Fruit fly (Drosophila melanogaster) whole organism, embryonic: ENCODE data around the gene CG31897.

ENCODE experiments used
- Atf6 ChIP-seq: fragments of 200-800 bp; sonication (Bioruptor generic); IDR thresholded peaks from 2 replicates; pipeline ENCODE4 v1.3.6; 2022; ENCODE audit warnings: missing biosample characterization, missing genetic modification characterization
- CG10979 ChIP-seq: fragments of 200-800 bp; sonication (Bioruptor generic); optimal IDR thresholded peaks from 2 replicates; lab custom pipeline; 2018; ENCODE audit warnings: missing biosample characterization, mild to moderate bottlenecking, missing genetic modification characterization, moderate library complexity
- CG11456 ChIP-seq: fragments of 200-800 bp; sonication (Bioruptor generic); IDR thresholded peaks from 3 replicates; pipeline ENCODE4 v1.3.6; 2022; ENCODE audit warnings: missing biosample characterization, missing genetic modification characterization
- CG12659 ChIP-seq: fragments of 200-800 bp; sonication (Bioruptor generic); optimal IDR thresholded peaks from 3 replicates; lab custom pipeline; 2017; ENCODE audit warnings: mild to moderate bottlenecking, missing biosample characterization, missing genetic modification reagents, missing genetic modification characterization
- CG12942 ChIP-seq: fragments of 200-800 bp; sonication (Bioruptor generic); optimal IDR thresholded peaks from 3 replicates; lab custom pipeline; 2016; ENCODE audit warnings: missing biosample characterization, missing genetic modification characterization
- CG17186 ChIP-seq: fragments of 200-800 bp; sonication (Bioruptor generic); optimal IDR thresholded peaks from 3 replicates; lab custom pipeline; 2017; ENCODE audit warnings: missing biosample characterization, missing genetic modification reagents, missing genetic modification characterization
- CG17912 ChIP-seq: fragments of 200-800 bp; sonication (Bioruptor generic); optimal IDR thresholded peaks from 2 replicates; lab custom pipeline; 2018; ENCODE audit warnings: missing biosample characterization, mild to moderate bottlenecking, missing genetic modification characterization
- CG2199 ChIP-seq: fragments of 200-800 bp; sonication (Bioruptor generic); IDR thresholded peaks from 3 replicates; pipeline ENCODE4 v1.3.6; 2022; ENCODE audit warnings: missing biosample characterization, missing genetic modification characterization
- CG2712 ChIP-seq: fragments of 200-800 bp; optimal IDR thresholded peaks from 3 replicates; lab custom pipeline; 2019; ENCODE audit warnings: missing biosample characterization, mild to moderate bottlenecking, missing genetic modification characterization, moderate library complexity
- CG3726 ChIP-seq: fragments of 200-800 bp; sonication (Bioruptor generic); IDR thresholded peaks from 3 replicates; pipeline ENCODE4, ENCODE4 v1.3.6; 2022; ENCODE audit warnings: missing biosample characterization, missing genetic modification characterization
- CG7745 ChIP-seq: fragments of 200-800 bp; sonication (Bioruptor generic); optimal IDR thresholded peaks from 2 replicates; lab custom pipeline; 2018; ENCODE audit warnings: missing biosample characterization, mild to moderate bottlenecking, missing genetic modification characterization, moderate library complexity
- Ets65A ChIP-seq: fragments of 200-800 bp; sonication (Bioruptor generic); peaks from one replicate; lab custom pipeline; 2016; ENCODE audit warnings: missing biosample characterization, missing genetic modification characterization
- Ets97D ChIP-seq: fragments of 200-800 bp; sonication (Bioruptor generic); optimal IDR thresholded peaks from 3 replicates; lab custom pipeline; 2016; ENCODE audit warnings: missing biosample characterization, missing genetic modification characterization
- Gug ChIP-seq: fragments of 200-800 bp; sonication (Bioruptor generic); IDR thresholded peaks from 4 replicates; pipeline ENCODE4 v1.3.6; 2022; ENCODE audit warnings: missing biosample characterization, missing genetic modification characterization
- HLH3B ChIP-seq: fragments of 200-800 bp; sonication (Bioruptor generic); IDR thresholded peaks from 2 replicates; pipeline ENCODE4 v1.3.6; 2022; ENCODE audit warnings: missing biosample characterization, missing genetic modification characterization
- MTF-1 ChIP-seq: fragments of 200-800 bp; sonication (Bioruptor generic); optimal IDR thresholded peaks from 2 replicates; lab custom pipeline; 2018; ENCODE audit warnings: missing biosample characterization, mild to moderate bottlenecking, missing genetic modification characterization, borderline replicate concordance
- Med ChIP-seq: fragments of 200-800 bp; sonication (Bioruptor generic); peaks from one replicate; lab custom pipeline; 2016; ENCODE audit warnings: missing biosample characterization, missing genetic modification characterization, mild to moderate bottlenecking, inconsistent platforms, moderate library complexity
- Rx ChIP-seq: fragments of 200-800 bp; sonication (Bioruptor generic); IDR thresholded peaks from 2 replicates; pipeline ENCODE4 v1.3.6; 2022; ENCODE audit warnings: missing biosample characterization, missing genetic modification characterization
- Tbp ChIP-seq: fragments of >200 bp; optimal IDR thresholded peaks from 2 replicates; lab custom pipeline; 2018; ENCODE audit warnings: missing biosample characterization, missing genetic modification characterization
- Trl ChIP-seq, 3 experiments: fragments of >200 bp in 2 of 3; fragments of 200-800 bp in 1 of 3; sonication (Bioruptor generic) in 1 of 3; optimal IDR thresholded peaks; 2 replicates in 1 of 3; 3 replicates in 2 of 3; lab custom pipeline; 2016 to 2017; ENCODE audit warnings: missing biosample characterization in 1 of 3, missing genetic modification characterization in 1 of 3
- ara ChIP-seq: fragments of 200-800 bp; sonication (Bioruptor generic); IDR thresholded peaks from 2 replicates; pipeline ENCODE4 v1.3.6; 2022; ENCODE audit warnings: missing biosample characterization, missing genetic modification characterization
- ato ChIP-seq: fragments of 200-800 bp; sonication (Bioruptor generic); IDR thresholded peaks from 2 replicates; pipeline ENCODE4 v1.3.6; 2022; ENCODE audit warnings: missing biosample characterization, missing genetic modification characterization; ENCODE audit not compliant: partially characterized antibody
- en ChIP-seq: fragments of 200-800 bp; sonication (Bioruptor generic); optimal IDR thresholded peaks from 2 replicates; lab custom pipeline; 2016; ENCODE audit warnings: missing biosample characterization, missing genetic modification characterization
- esg ChIP-seq: fragments of 200-800 bp; sonication (Bioruptor generic); conservative IDR thresholded peaks from 2 replicates; pipeline ENCODE4 v1.3.6; 2022; ENCODE audit warnings: missing biosample characterization, missing genetic modification characterization
- ewg ChIP-seq: fragments of 200-800 bp; sonication (Bioruptor generic); optimal IDR thresholded peaks from 3 replicates; lab custom pipeline; 2017; ENCODE audit warnings: mild to moderate bottlenecking, missing biosample characterization, missing genetic modification reagents, missing genetic modification characterization
- hbn ChIP-seq: fragments of 200-800 bp; sonication (Bioruptor generic); IDR thresholded peaks from 2 replicates; pipeline ENCODE4 v1.3.6; 2022; ENCODE audit warnings: missing biosample characterization, missing genetic modification characterization; ENCODE audit not compliant: partially characterized antibody
- pfk ChIP-seq: fragments of 200-800 bp; sonication (Bioruptor generic); optimal IDR thresholded peaks from 2 replicates; lab custom pipeline; 2018; ENCODE audit warnings: missing biosample characterization, mild to moderate bottlenecking, missing genetic modification characterization, moderate library complexity
- pros ChIP-seq: fragments of 200-800 bp; sonication (Bioruptor generic); optimal IDR thresholded peaks from 3 replicates; lab custom pipeline; 2019; ENCODE audit warnings: missing biosample characterization, mild to moderate bottlenecking, missing genetic modification characterization, moderate library complexity
- sens ChIP-seq: fragments of 200-800 bp; sonication (Bioruptor generic); peaks from one replicate; lab custom pipeline; 2016; ENCODE audit warnings: missing biosample characterization, missing genetic modification characterization
- sisA ChIP-seq: fragments of 200-800 bp; sonication (Bioruptor generic); IDR thresholded peaks from 2 replicates; pipeline ENCODE4 v1.3.6; 2022; ENCODE audit warnings: missing biosample characterization, missing genetic modification characterization
- so ChIP-seq: fragments of 200-800 bp; sonication (Bioruptor generic); IDR thresholded peaks from 3 replicates; pipeline ENCODE4 v1.3.6; 2022; ENCODE audit warnings: missing biosample characterization, missing genetic modification characterization
- sob ChIP-seq: fragments of 200-800 bp; sonication (Bioruptor generic); IDR thresholded peaks from 2 replicates; pipeline ENCODE4 v1.3.6; 2022; ENCODE audit warnings: missing biosample characterization, missing genetic modification characterization
- stwl ChIP-seq: fragments of 200-800 bp; sonication (Bioruptor generic); optimal IDR thresholded peaks from 3 replicates; lab custom pipeline; 2018; ENCODE audit warnings: missing biosample characterization, mild to moderate bottlenecking, missing genetic modification characterization, moderate library complexity
- sug ChIP-seq: fragments of 200-800 bp; optimal IDR thresholded peaks from 2 replicates; lab custom pipeline; 2019; ENCODE audit warnings: missing biosample characterization, mild to moderate bottlenecking, missing genetic modification characterization, moderate library complexity
- tin ChIP-seq: fragments of 200-800 bp; sonication (Bioruptor generic); optimal IDR thresholded peaks from 3 replicates; lab custom pipeline; 2016; ENCODE audit warnings: missing biosample characterization, missing genetic modification characterization

The CG31897 gene

dm6 chr2L:8425212-8425611 is 17.0 kb upstream of the CG31897 start:
- TF ChIP-seq sens (peak; percentile 12), Med (peak; percentile 31), Trl (optimal IDR thresholded peaks at IDR 0.05; lab: Kevin White, UChicago) (peak in 1 of 2 experiments; percentile 15), Trl (GFP tag; optimal IDR thresholded peaks at IDR 0.05; lab: Kevin White, UChicago) (no peak), CG12659 (GFP tag; lab: Kevin White, UChicago) (no peak)

dm6 chr2L:8425962-8426759 is 16.1 kb upstream of the CG31897 start:
- TF ChIP-seq ato (GFP tag; lab: Robert Waterston, UW) (no peak), CG12942 (GFP tag; lab: Kevin White, UChicago) (no peak), CG11456 (GFP tag; lab: Robert Waterston, UW) (0 out of 3 replicates have a peak, but pooled peaks have one; percentile 21), Ets97D (GFP tag; lab: Kevin White, UChicago) (no peak), CG17186 (GFP tag; lab: Kevin White, UChicago) (no peak), Tbp (GFP tag; lab: Kevin White, UChicago) (no peak), stwl (tag; lab: Kevin White, UChicago) (no peak), Trl (optimal IDR thresholded peaks at IDR 0.05; lab: Kevin White, UChicago) (no peak), Trl (GFP tag; optimal IDR thresholded peaks at IDR 0.05; lab: Kevin White, UChicago) (no peak), CG10979 (tag; lab: Kevin White, UChicago) (no peak), sug (tag; lab: Kevin White, UChicago) (no peak), MTF-1 (GFP tag; lab: Kevin White, UChicago) (no peak), tin (no peak), CG2199 (GFP tag; lab: Robert Waterston, UW) (0 out of 3 replicates have a peak, but pooled peaks have one; percentile 39), hbn (GFP tag; lab: Robert Waterston, UW) (no peak), pfk (GFP tag; lab: Kevin White, UChicago) (no peak), Med (no peak), pros (GFP tag; lab: Kevin White, UChicago) (peak; percentile 60), CG7745 (tag; lab: Kevin White, UChicago) (no peak)
- TF ChIP-seq, all 482 proteins: peak for 3

dm6 chr2L:8426801-8427200 is 15.4 kb upstream of the CG31897 start:
- TF ChIP-seq Med (peak; percentile 63), HLH3B (GFP tag; lab: Robert Waterston, UW) (no peak), Atf6 (GFP tag; lab: Robert Waterston, UW) (no peak), Gug (GFP tag; lab: Robert Waterston, UW) (no peak)

dm6 chr2L:8432130-8432529 is 10.1 kb upstream of the CG31897 start:
- TF ChIP-seq Rx (no peak), sisA (0 out of 2 replicates have a peak, but pooled peaks have one; percentile 19), CG2712 (no peak), so (0 out of 3 replicates have a peak, but pooled peaks have one; percentile 11), ewg (GFP tag; lab: Kevin White, UChicago) (peak; percentile 16), hbn (GFP tag; lab: Robert Waterston, UW) (no peak), ara (GFP tag; lab: Robert Waterston, UW) (0 out of 2 replicates have a peak, but pooled peaks have one; percentile 15), Ets65A (GFP tag; lab: Kevin White, UChicago) (peak; percentile 91), sob (GFP tag; lab: Robert Waterston, UW) (0 out of 2 replicates have a peak, but pooled peaks have one; percentile 12), en (GFP tag; lab: Kevin White, UChicago) (no peak), CG17912 (GFP tag; lab: Kevin White, UChicago) (no peak), CG3726 (GFP tag; lab: Robert Waterston, UW) (0 out of 3 replicates have a peak, but pooled peaks have one; percentile 25), esg (GFP tag; lab: Robert Waterston, UW) (no peak)
